Fruit fly (Drosophila melanogaster): ENCODE data around the gene CG15021.

Gene CG15021

dm6 chr3L:4408313-4409133 is 28.0 kb upstream of the CG15021 start:
- no peak for TF ChIP-seq Hr83 (GFP tag; optimal IDR thresholded peaks at IDR 0.05; ENCODE audit: poor library complexity, severe bottlenecking)
- TF ChIP-seq fru (GFP tag; optimal IDR thresholded peaks at IDR 0.05): peak; percentile 36
- TF ChIP-seq CG9705 (GFP tag; optimal IDR thresholded peaks at IDR 0.05): no peak
- no peak for TF ChIP-seq Sp1 (GFP tag; optimal IDR thresholded peaks at IDR 0.05)
- no peak for TF ChIP-seq Hnf4 (GFP tag; optimal IDR thresholded peaks at IDR 0.05)
- no peak for TF ChIP-seq CG32264 (GFP tag; optimal IDR thresholded peaks at IDR 0.05)
- TF ChIP-seq dl (GFP tag; optimal IDR thresholded peaks at IDR 0.05; ENCODE audit: insufficient read depth in 1 of 2, partially characterized antibody in 2 of 2): no peak
- TF ChIP-seq Rel (GFP tag; optimal IDR thresholded peaks at IDR 0.05): no peak
- TF ChIP-seq Rel (tag; optimal IDR thresholded peaks at IDR 0.05): peak; percentile 96
- TF ChIP-seq Dfd (GFP tag; optimal IDR thresholded peaks at IDR 0.05): no peak
- TF ChIP-seq psq (GFP tag; optimal IDR thresholded peaks at IDR 0.05): peak; percentile 64
- no peak for TF ChIP-seq Myc (optimal IDR thresholded peaks at IDR 0.05)
- TF ChIP-seq Hr78 (GFP tag; optimal IDR thresholded peaks at IDR 0.05): no peak
- TF ChIP-seq h (GFP tag; optimal IDR thresholded peaks at IDR 0.05): peak; percentile 8
- peak in 1 of 2 experiments; percentile 38 for TF ChIP-seq foxo (GFP tag; optimal IDR thresholded peaks at IDR 0.05)
- TF ChIP-seq woc (GFP tag; optimal IDR thresholded peaks at IDR 0.05): peak; percentile 28
- no peak for TF ChIP-seq br (GFP tag; optimal IDR thresholded peaks at IDR 0.05)
- no peak for TF ChIP-seq Dif (GFP tag; optimal IDR thresholded peaks at IDR 0.05; ENCODE audit: partially characterized antibody)
- TF ChIP-seq jim (GFP tag; optimal IDR thresholded peaks at IDR 0.05): peak; percentile 81
- TF ChIP-seq Mio (GFP tag; optimal IDR thresholded peaks at IDR 0.05): no peak
- TF ChIP-seq GATAd (GFP tag; optimal IDR thresholded peaks at IDR 0.05): no peak
- peak; percentile 68 for TF ChIP-seq Vsx2 (GFP tag; optimal IDR thresholded peaks at IDR 0.05; ENCODE audit: partially characterized antibody)
- no peak for TF ChIP-seq dsf (GFP tag; optimal IDR thresholded peaks at IDR 0.05; ENCODE audit: borderline replicate concordance)
- no peak for TF ChIP-seq brk (GFP tag; optimal IDR thresholded peaks at IDR 0.05)

dm6 chr3L:4409134-4409897 is 27.2 kb upstream of the CG15021 start:
- TF ChIP-seq Vsx2 (GFP tag; optimal IDR thresholded peaks at IDR 0.05; ENCODE audit: partially characterized antibody) (peak; percentile 47), CG9705 (GFP tag; optimal IDR thresholded peaks at IDR 0.05) (no peak)

dm6 chr3L:4409898-4410629 is 26.5 kb upstream of the CG15021 start:
- TF ChIP-seq sv (GFP tag; optimal IDR thresholded peaks at IDR 0.05): no peak
- TF ChIP-seq Rel (GFP tag; optimal IDR thresholded peaks at IDR 0.05): no peak
- TF ChIP-seq Rel (tag; optimal IDR thresholded peaks at IDR 0.05): no peak

- TF ChIP-seq Dif (GFP tag; optimal IDR thresholded peaks at IDR 0.05; ENCODE audit: partially characterized antibody) (no peak), tai (GFP tag; optimal IDR thresholded peaks at IDR 0.05) (no peak), Vsx2 (GFP tag; optimal IDR thresholded peaks at IDR 0.05; ENCODE audit: partially characterized antibody) (no peak), OdsH (GFP tag; optimal IDR thresholded peaks at IDR 0.05) (peak; percentile 16), Dfd (GFP tag; optimal IDR thresholded peaks at IDR 0.05) (no peak), jim (GFP tag; optimal IDR thresholded peaks at IDR 0.05) (no peak), dl (GFP tag; optimal IDR thresholded peaks at IDR 0.05; ENCODE audit: insufficient read depth in 1 of 2, partially characterized antibody in 2 of 2) (no peak), Hr78 (GFP tag; optimal IDR thresholded peaks at IDR 0.05) (no peak), Mio (GFP tag; optimal IDR thresholded peaks at IDR 0.05) (no peak), sage (GFP tag; optimal IDR thresholded peaks at IDR 0.05) (no peak), CrebA (GFP tag; optimal IDR thresholded peaks at IDR 0.05; ENCODE audit: borderline replicate concordance) (no peak), Rel (GFP tag; optimal IDR thresholded peaks at IDR 0.05) (no peak), Rel (tag; optimal IDR thresholded peaks at IDR 0.05) (peak; percentile 6), usp (GFP tag; optimal IDR thresholded peaks at IDR 0.05) (no peak), N (GFP tag; optimal IDR thresholded peaks at IDR 0.05) (no peak), br (GFP tag; optimal IDR thresholded peaks at IDR 0.05) (peak; percentile 28), Hr83 (GFP tag; optimal IDR thresholded peaks at IDR 0.05; ENCODE audit: poor library complexity, severe bottlenecking) (no peak), lola (GFP tag; optimal IDR thresholded peaks at IDR 0.05) (no peak), rgr (GFP tag; optimal IDR thresholded peaks at IDR 0.05) (peak; percentile 29), CG32264 (GFP tag; optimal IDR thresholded peaks at IDR 0.05) (no peak), foxo (GFP tag; optimal IDR thresholded peaks at IDR 0.05) (peak in 1 of 2 experiments; percentile 46), psq (GFP tag; optimal IDR thresholded peaks at IDR 0.05) (no peak), HLH106 (tag; optimal IDR thresholded peaks at IDR 0.05) (peak; percentile 35), Myc (optimal IDR thresholded peaks at IDR 0.05) (no peak), ey (GFP tag; optimal IDR thresholded peaks at IDR 0.05) (peak; percentile 26), GATAd (GFP tag; optimal IDR thresholded peaks at IDR 0.05) (no peak), dsf (GFP tag; optimal IDR thresholded peaks at IDR 0.05; ENCODE audit: borderline replicate concordance) (no peak), Sp1 (GFP tag; optimal IDR thresholded peaks at IDR 0.05) (peak; percentile 3)
Observed at dm6 chr3L:4411025-4411873, 25.3 kb upstream of the CG15021 start.

All from whole organism, wandering third instar larva.